Worm (Caenorhabditis elegans) whole organism, early embryonic: ENCODE data around the gene F59E12.15.

ENCODE experiments used
- B0310.2 ChIP-seq: sonication (generic microtip); optimal IDR thresholded peaks from 2 replicates; lab custom pipeline; 2016; ENCODE audit warnings: mild to moderate bottlenecking, missing genetic modification characterization, missing compliant biosample characterization
- F13C5.2 ChIP-seq: sonication (generic microtip); optimal IDR thresholded peaks from 2 replicates; lab custom pipeline; 2017; ENCODE audit warnings: mild to moderate bottlenecking, missing genetic modification characterization, inconsistent platforms, missing compliant biosample characterization
- ama-1 ChIP-seq: fragments of 150-350 bp; optimal IDR thresholded peaks from 2 replicates; lab custom pipeline; 2014
- ceh-13 ChIP-seq: fragments of 200-800 bp; sonication (Bioruptor generic); optimal IDR thresholded peaks from 2 replicates; lab custom pipeline; 2018; ENCODE audit warnings: mild to moderate bottlenecking, missing genetic modification characterization, missing compliant biosample characterization
- ceh-36 ChIP-seq: sonication (generic microtip); optimal IDR thresholded peaks from 2 replicates; lab custom pipeline; 2016; ENCODE audit warnings: missing genetic modification characterization, inconsistent platforms, missing compliant biosample characterization
- ets-7 ChIP-seq: sonication (generic microtip); optimal IDR thresholded peaks from 2 replicates; lab custom pipeline; 2016; ENCODE audit warnings: missing genotype, missing genetic modification characterization, missing compliant biosample characterization
- flt-1 ChIP-seq: fragments of 200-800 bp; sonication (Bioruptor generic); IDR thresholded peaks from 2 replicates; pipeline ENCODE4 v1.3.6; 2022; ENCODE audit warnings: missing genetic modification characterization, missing compliant biosample characterization
- hmbx-1 ChIP-seq: sonication (generic microtip); optimal IDR thresholded peaks from 2 replicates; lab custom pipeline; 2016; ENCODE audit warnings: mild to moderate bottlenecking, missing genetic modification characterization, missing compliant biosample characterization
- hmg-4 ChIP-seq: fragments of 200-800 bp; sonication (Bioruptor generic); optimal IDR thresholded peaks from 2 replicates; lab custom pipeline; 2018; ENCODE audit warnings: mild to moderate bottlenecking, missing genetic modification characterization, missing compliant biosample characterization
- hnd-1 ChIP-seq: sonication (generic microtip); optimal IDR thresholded peaks from 2 replicates; lab custom pipeline; 2016; ENCODE audit warnings: missing genetic modification characterization, missing compliant biosample characterization
- pes-1 ChIP-seq: fragments of 200-800 bp; sonication (Bioruptor generic); IDR thresholded peaks from 2 replicates; pipeline ENCODE4 v1.3.6; 2022; ENCODE audit warnings: missing genetic modification reagents, missing genetic modification characterization, missing compliant biosample characterization
- tbx-11 ChIP-seq: fragments of 200-800 bp; sonication (Bioruptor generic); IDR thresholded peaks from 2 replicates; pipeline ENCODE4 v1.3.6; 2022; ENCODE audit warnings: missing genetic modification characterization, missing compliant biosample characterization
- tra-4 ChIP-seq: sonication (generic microtip); optimal IDR thresholded peaks from 2 replicates; lab custom pipeline; 2017; ENCODE audit warnings: missing genetic modification characterization, missing compliant biosample characterization

DNA sequence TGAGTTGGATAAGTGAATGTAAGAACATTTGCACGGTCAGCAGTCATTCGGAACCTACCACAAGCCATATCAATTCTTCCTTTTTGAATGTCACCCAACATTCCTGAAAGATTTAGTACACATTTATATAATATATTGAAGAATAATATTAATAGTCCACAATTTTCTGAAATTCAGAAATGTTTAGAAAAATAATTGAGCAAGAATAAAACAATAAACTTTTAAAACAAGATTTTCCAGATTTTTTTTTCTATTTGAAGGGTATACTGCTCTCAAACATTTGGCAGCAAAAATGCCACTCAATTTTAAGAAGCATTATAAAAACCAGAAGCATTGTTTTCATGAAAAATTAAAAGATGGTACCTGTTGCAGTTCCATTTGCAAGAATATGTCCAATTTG is 8.7 kb upstream of the F59E12.15 start, which contains the start of gene F59E12.8:
- no peak for TF ChIP-seq hmg-4
- TF ChIP-seq pes-1 (GFP tag; lab: Robert Waterston, UW) = no peak
- no peak for TF ChIP-seq F13C5.2 (tag; lab: Kevin White, UChicago)
- TF ChIP-seq ama-1 (lab: Kevin White, UChicago) = no peak
- no peak for TF ChIP-seq ceh-13 (GFP tag; lab: Kevin White, UChicago)
- TF ChIP-seq hmbx-1 = no peak
- TF ChIP-seq flt-1 = no peak
- no peak for TF ChIP-seq hnd-1 (tag; lab: Kevin White, UChicago)
- TF ChIP-seq ceh-36 = no peak
- TF ChIP-seq tra-4 (tag; lab: Kevin White, UChicago) = no peak
- TF ChIP-seq ets-7 (tag; lab: Kevin White, UChicago) = no peak
- TF ChIP-seq B0310.2 (tag; lab: Kevin White, UChicago) = no peak
- TF ChIP-seq tbx-11 (GFP tag; lab: Robert Waterston, UW) = no peak
